Fruit fly (Drosophila melanogaster): ENCODE measurements around the gene CG14562.

DNA sequence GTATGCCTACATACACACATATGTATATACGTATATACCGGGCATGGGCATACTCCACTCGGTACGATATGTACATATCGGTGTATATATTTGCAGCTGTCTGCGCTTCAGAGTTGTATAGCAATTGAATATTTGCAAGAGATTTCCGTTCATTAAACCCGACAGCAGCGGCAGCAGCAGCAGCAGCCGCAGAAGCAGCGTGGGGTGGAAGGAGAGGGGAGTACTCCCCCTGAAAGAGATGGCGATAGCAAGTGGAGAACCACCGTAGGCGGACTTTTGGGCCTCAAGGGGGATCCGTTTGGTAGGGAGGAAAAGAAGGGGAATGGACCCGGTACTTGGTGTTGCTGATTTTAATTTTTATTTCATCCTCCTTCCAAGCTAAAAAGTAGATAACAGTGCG is 47.2 kb upstream of the CG14562 start:
- TF ChIP-seq Xrp1 (GFP tag; IDR thresholded peaks at IDR 0.05), result no peak
- no peak for TF ChIP-seq Mrtf (GFP tag; IDR thresholded peaks at IDR 0.05)
- no peak for TF ChIP-seq CG4328 (GFP tag; optimal IDR thresholded peaks at IDR 0.05)

Measured in whole organism, embryonic.